Worm (Caenorhabditis elegans): ENCODE results near the gene rnf-113.
"Not testable (repeated sequence)": the region's sequence is repeated elsewhere in the genome, so short reads cannot be mapped to it uniquely, and the experiment has no call there.

The rnf-113 gene

DNA sequence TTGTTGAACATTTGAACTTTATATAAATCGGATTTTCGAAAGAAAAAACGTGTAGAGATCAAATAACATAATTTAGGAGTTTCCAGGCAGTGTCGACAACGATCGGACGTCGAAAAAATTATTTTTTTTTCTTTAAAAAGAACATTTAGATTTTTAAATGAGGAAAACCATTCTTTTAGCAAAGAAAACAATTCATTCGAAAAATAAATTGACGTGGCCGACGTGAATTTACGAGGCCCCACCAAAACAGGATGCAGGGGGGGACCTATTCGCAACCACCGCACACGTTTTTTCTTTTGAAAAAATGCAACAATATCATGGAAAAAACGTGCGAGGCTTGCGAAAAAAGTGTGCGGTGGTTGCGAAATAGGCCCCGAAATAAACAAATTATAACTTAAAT, 7.4 kb downstream of the rnf-113 start, which contains the start of gene enu-3.6:
TSS of gene enu-3.6 (plus strand) at position 392 of the 400 bp plus-strand sequence.
- not testable (repeated sequence) for TF ChIP-seq unc-62 (GFP tag; optimal IDR thresholded peaks at IDR 0.05)

DNA sequence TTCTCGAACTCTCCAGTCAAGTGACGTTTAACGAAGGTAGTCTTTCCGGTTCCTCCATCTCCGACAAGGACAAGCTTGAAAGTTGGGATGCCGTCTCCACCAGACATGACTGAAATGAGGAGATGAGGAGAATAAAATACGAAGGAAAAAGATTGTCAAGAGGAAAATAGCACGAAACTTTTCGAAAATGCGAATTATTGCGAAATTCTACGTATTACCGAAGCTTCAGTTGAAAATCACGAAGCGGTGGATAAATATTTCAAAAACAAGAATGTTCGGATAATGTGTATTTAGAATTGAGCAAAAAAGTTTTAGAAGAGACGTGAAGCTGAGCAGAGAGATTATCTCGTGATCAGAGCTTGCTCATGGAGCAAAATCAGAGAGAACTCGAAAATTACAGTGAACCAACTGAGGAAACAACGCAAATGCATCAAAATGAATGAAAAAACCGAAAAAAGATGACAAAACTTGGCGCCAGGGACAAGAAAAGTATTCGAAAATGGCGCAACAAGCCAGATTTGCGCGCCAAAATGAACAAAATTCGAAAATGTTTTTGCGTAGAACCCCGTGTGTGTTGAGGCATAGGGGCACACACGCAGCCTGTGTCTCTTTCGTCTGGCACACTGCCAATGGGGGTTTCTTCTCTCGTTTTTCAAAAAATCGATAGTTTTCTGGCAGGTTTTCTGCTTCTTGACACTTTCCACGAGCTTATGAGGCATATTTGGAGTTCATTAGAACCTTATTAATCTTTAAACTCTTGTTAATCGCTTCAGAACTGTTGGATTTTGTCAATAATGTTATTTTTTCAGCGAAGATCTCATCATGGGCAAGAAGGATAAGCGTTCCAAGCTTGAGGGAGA, 9.6 kb downstream of the rnf-113 start, which contains the start of the genes ran-1 and dkc-1:
TSS of gene ran-1 (minus strand) at position 109 of the 860 bp plus-strand sequence.
TSS of gene dkc-1 (plus strand) at position 810 of the 860 bp plus-strand sequence.
- no peak for TF ChIP-seq unc-62 (GFP tag; optimal IDR thresholded peaks at IDR 0.05)

DNA sequence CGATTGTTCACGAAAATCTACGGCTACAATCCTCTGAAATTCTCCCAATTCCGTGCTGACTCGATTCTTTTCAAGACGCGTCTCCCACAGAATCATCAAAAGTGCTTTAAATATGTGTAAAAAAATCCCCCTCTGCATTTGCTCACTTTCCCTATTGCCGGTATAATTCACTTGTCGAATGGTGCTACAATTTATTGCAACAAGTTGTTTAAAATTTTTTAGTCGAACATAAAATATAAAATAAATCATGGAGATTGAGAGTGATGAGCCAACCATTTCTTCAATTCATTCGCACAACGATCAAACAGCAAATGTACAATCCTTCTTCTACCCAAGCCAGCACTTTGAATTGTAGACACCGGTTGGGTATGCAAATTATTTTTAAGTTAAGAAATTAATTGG, 11.0 kb downstream of the rnf-113 start:
- no peak for TF ChIP-seq unc-62 (GFP tag; optimal IDR thresholded peaks at IDR 0.05)

DNA sequence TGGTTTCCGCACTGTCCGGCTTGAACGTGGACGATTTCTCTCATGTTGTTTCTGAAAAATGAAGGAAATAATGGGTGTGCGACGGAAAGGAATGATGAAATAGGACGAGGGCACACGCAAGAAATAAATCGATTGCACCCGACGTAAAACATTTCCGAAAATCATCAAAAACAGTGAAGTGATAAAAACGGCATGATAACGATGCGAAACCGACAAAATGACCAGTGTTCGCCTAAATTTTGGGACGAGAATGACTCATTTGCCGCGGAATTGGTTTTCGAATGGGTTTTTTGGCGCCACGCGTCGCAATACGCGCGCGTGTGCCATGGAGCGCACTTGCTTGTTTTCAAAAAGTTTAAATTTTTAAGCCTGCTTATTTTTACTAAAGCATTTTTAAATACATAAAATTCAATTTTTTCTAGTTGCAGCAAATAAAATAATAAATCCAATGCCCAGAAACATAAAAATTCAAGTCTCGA, 15.0 kb downstream of the rnf-113 start, which contains the start of the genes tbb-1 and rib-2:
TSS of gene tbb-1 (minus strand) at position 51 of the 479 bp plus-strand sequence.
TSS of gene rib-2 (plus strand) at position 429 of the 479 bp plus-strand sequence.
- no peak for TF ChIP-seq unc-62 (GFP tag; optimal IDR thresholded peaks at IDR 0.05)

DNA sequence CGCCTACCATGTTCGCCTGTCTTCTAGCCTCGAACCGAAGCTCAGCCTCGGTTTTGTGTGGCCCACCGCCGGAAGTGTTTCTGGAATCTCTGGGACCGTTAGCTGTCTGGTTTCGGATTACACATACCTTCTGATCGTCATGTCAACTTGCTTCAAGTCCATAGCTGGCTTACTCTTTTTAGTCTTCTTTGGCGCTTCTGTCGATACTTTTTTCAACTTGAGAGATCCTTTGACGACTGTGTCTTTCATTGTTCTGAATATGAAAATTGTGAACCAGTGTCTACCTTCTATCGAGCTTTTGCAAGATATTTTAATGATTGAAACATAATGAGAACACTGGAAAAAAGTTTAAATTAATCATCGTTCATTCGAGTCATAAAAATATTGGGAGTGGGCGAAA, 16.9 kb downstream of the rnf-113 start, which contains the start of gene K01G5.8:
TSS of gene K01G5.8 (minus strand) at position 255 of the 400 bp plus-strand sequence.
- TF ChIP-seq unc-62 (GFP tag; optimal IDR thresholded peaks at IDR 0.05) = no peak

DNA sequence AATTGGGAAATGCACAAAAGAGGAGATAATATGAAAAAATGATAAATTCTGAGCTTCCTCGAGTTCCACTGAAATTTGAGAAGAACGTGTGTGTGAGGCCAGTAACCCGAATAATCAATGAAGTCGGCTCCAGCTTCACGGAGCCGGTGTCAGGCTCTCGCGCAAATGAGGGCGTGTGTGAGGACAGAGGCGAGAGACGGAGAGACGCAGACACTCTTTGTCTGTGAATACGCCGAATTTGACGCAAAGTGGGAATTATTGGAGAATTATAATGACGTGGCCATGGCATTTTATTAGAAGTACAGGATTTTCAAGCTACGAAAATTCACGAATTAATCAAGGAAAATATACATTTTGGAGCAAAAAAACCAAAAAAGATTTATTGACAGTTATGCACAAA, 17.5 kb downstream of the rnf-113 start:
- no peak for TF ChIP-seq unc-62 (GFP tag; optimal IDR thresholded peaks at IDR 0.05)

DNA sequence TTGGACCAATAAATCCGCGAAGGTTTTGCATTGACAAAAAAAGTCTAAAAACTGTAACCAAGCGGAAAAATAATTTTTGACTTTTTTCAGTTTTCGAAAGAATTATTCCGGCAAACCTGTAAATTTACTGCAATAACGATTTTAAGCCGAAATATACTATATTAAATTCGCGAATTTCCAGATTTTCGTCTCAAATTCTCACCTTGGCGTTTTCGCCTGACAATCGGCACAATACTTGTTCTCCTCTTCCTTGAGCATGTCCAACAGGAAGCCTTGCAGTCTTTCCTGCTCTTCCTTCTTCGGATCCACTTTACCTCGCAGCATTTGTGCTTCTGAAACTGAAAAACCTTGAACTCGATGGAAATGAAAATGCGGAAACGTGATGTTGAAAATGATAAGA, 18.0 kb downstream of the rnf-113 start, which contains the start of gene smap-1:
TSS of gene smap-1 (minus strand) at position 338 of the 400 bp plus-strand sequence.
- no peak for TF ChIP-seq unc-62 (GFP tag; optimal IDR thresholded peaks at IDR 0.05)

DNA sequence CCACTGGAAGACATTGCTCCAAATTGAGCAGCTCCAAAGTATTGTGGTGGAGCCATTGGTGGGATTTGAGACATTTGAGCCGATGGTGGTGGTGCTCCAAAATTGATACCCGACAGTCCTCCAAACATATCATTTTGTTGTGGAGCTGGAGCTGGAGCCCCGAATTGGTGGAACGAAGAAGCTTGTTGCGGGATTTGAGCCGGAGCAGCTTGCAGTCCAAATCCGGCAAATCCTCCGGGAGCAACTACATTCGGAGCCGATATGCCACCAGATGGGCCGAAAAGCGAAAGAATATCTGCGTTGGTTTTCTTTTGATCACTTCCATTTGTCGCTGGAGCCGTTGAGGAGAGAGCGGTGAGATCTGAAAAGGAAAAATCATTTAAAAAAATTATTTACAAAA, 19.4 kb downstream of the rnf-113 start:
- no peak for TF ChIP-seq unc-62 (GFP tag; optimal IDR thresholded peaks at IDR 0.05)

DNA sequence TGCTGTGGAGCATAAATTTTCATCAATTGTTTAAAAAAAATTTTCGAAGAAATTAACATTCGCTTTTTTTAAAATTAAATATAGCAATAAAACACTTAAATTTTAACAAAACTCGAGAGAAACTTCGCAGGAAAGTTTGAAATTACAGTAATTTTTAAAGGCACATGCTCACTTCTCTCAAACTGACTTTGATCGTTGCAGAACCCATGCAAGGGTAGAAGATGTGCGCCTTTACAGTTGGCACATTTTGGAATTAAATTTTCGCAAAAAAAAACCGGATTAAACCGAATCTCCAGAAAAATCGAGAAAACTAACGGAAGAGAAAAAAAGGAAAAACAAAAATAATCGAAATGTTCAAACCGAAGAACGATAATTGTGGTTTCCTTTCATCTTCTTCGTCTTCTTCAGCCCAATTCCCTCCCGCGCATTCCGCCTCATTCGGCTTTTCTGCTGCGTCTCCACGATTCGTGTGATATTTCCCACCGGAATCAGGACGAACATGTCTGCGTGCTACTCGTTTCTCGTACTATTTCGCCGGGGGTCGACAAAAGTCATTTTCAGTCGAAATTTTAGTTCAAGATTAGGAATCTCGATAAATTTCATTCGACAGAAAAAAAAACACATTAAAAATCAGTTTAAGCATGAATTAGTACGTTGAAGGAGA, 21.0 kb downstream of the rnf-113 start:
- TF ChIP-seq unc-62 (GFP tag; optimal IDR thresholded peaks at IDR 0.05) = no peak

DNA sequence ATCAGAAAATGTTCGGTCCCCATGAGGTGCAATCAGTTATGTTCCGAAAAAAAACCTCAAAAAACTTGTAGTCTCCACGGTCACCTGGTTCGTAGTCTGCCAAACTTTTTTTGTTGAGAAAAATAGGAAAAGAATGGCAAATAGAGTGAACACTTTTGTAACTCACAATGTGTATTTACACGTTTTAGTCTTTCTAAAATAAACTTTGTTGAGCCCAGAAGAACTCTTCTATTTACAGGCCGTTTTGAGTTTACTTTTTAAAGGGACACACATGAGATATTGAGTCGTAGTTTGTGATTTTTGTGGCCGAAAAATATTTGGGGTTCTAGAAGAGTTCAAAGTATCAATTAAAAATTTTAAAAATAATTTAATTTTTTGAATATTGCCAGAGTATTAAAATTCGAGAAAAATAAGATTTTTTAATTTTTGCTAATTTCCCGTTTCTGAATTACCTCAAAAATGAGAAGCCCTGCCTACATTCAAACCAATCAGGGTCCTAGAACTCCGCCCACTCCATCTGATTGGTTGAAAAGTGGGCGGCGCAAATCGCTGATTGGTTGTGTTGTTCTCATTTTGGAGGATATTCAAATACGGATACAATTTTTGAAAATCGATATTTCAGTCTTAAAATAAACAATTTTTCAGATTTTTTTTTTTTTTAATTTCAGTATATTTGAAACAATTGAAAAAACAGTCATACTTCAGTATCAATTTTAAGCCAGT, 22.8 kb downstream of the rnf-113 start:
- TF ChIP-seq unc-62 (GFP tag; optimal IDR thresholded peaks at IDR 0.05) = no peak

DNA sequence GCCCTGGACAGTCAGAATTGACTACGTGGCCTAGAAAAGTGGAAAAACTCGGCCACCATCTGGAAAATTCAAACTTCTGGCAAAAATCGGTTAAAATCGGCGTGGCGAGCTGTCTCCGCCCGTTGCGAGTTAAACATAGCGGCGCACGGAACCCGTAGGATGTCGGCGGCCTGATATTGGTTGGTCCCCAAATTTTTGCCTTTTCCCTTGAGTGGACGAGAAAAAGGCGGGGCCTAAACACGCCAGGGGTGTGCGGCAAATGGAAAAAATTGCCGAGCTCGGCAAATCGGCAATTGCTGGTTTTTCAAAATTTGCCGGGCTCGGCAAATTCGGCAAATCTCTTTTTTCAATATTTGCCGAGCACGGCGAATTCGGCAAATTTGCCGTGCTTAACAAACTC, 24.1 kb downstream of the rnf-113 start:
- no peak for TF ChIP-seq unc-62 (GFP tag; optimal IDR thresholded peaks at IDR 0.05)

DNA sequence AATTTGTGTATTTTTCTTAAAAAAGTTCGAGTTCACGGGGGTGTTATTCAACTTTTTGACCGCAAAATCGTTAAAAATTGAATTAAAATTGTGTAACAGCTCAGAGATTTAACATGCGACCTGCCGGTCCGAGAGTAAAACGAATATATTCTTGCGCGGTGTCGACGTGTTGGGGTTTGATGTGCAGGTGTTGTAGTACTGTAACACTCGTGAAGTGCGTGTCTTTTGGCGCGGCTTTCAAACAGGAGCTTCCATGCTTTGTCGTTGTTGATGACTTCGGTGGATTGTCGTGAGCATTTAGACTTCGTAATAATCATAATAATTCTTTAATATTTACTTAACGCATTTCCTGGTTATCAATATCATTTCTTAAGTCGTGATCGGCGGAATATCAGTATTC, 26.9 kb downstream of the rnf-113 start, which contains the start of gene tat-3:
TSS of gene tat-3 (minus strand) at position 196 of the 400 bp plus-strand sequence.
- TF ChIP-seq unc-62 (GFP tag; optimal IDR thresholded peaks at IDR 0.05) = no peak

DNA sequence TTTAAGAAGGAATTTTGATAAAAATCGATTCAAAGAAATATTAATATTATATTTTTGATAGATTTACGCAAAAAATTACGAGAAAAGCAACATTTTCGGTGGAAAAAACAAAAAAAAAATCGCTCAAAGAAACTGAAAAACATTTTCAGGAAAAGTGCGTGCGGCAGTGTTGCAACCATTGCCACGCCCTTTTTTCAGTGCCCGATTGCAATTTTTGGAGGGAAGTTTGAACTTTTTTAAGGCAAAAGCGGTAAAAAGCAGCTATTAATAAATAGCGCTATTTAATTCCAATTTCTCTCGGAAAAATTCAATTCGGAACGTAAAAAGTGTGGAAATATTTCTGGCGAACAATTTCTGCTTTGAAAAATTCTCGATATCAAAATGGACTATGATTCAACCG, 36.4 kb downstream of the rnf-113 start:
- TF ChIP-seq unc-62 (GFP tag; optimal IDR thresholded peaks at IDR 0.05) = no peak

DNA sequence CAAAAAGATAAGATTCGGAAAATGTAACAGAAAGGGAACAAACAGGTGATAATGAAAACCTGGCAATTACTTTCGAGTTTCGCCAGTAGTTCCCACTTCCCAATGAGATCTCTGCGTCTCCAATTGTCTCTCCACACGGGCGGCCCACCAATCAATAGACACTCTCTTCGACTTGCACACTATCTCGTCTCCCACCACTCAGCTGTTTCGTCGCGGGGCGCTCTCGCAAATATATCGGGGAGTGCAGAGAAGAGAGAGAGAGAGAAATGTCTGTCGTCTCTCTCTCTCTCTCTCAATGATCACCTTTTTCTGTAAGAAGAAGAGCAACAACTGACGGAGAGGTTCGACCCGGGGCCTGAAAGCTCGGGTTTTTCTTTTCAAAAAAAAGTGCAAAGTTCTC, 37.3 kb downstream of the rnf-113 start:
- no peak for TF ChIP-seq unc-62 (GFP tag; optimal IDR thresholded peaks at IDR 0.05)

DNA sequence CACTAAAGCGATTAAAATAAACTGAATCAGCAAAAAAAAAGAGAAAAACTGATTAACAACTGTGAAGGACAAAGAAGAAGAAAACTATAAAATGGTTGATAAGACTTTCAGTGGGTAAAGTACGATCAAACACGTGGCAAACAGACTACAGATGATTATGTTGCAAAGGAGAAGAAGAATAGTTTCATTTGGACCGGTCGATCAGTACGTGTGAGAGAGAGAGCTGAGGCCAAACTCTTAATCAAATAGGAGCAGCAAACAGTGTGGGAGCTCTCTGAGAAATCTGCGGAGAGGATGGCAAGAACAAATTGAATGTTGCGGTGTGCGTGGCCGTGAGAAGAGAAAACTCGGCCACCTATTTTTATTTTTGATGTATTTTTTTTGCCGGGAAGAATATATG, 38.4 kb downstream of the rnf-113 start:
- TF ChIP-seq unc-62 (GFP tag; optimal IDR thresholded peaks at IDR 0.05) = no peak
